Fruit fly (Drosophila melanogaster): ENCODE measurements around the gene wkd.

wkd gene

dm6 chr3R:11613252-11614036 lies 32.1 kb downstream of the wkd start (continued):
- no peak for TF ChIP-seq kay (GFP tag; optimal IDR thresholded peaks at IDR 0.05)
- peak; percentile 48 for TF ChIP-seq Camta (GFP tag; optimal IDR thresholded peaks at IDR 0.05)
- TF ChIP-seq cad (GFP tag; optimal IDR thresholded peaks at IDR 0.05), result no peak
- TF ChIP-seq bab2 (GFP tag; optimal IDR thresholded peaks at IDR 0.05), result peak; percentile 76
- peak; percentile 73 for TF ChIP-seq amos (GFP tag; IDR thresholded peaks at IDR 0.05; ENCODE audit: partially characterized antibody)
- TF ChIP-seq tll (GFP tag; optimal IDR thresholded peaks at IDR 0.05), result peak in 1 of 2 experiments; percentile 66
- peak; percentile 56 for TF ChIP-seq CG11085 (GFP tag; IDR thresholded peaks at IDR 0.05)
- TF ChIP-seq CG43689 (GFP tag; IDR thresholded peaks at IDR 0.05), result no peak
- no peak for TF ChIP-seq en (GFP tag; optimal IDR thresholded peaks at IDR 0.05)
- peak; percentile 82 for TF ChIP-seq sens (GFP tag)
- TF ChIP-seq dm (GFP tag; optimal IDR thresholded peaks at IDR 0.05), result peak; percentile 24
- TF ChIP-seq CG8290 (GFP tag; optimal IDR thresholded peaks at IDR 0.05), result peak; percentile 87
- TF ChIP-seq CG8290 (tag; optimal IDR thresholded peaks at IDR 0.05), result peak in 1 of 2 experiments; percentile 68
- TF ChIP-seq Ravus (GFP tag; IDR thresholded peaks at IDR 0.05), result no peak; the same call in 1 of the 2 replicates
- no peak for TF ChIP-seq CG12299 (tag; optimal IDR thresholded peaks at IDR 0.05)
- peak; percentile 72 for TF ChIP-seq CG4820 (GFP tag; optimal IDR thresholded peaks at IDR 0.05)
- peak; percentile 45 for TF ChIP-seq Mad (GFP tag; optimal IDR thresholded peaks at IDR 0.05)
- TF ChIP-seq CG3995 (GFP tag; optimal IDR thresholded peaks at IDR 0.05), result no peak
- peak; percentile 61 for TF ChIP-seq bbx (GFP tag; IDR thresholded peaks at IDR 0.05; ENCODE audit: partially characterized antibody)
- TF ChIP-seq Dll (GFP tag; IDR thresholded peaks at IDR 0.05; ENCODE audit: partially characterized antibody), result no peak
- no peak for TF ChIP-seq Neu2 (GFP tag; optimal IDR thresholded peaks at IDR 0.05; ENCODE audit: borderline replicate concordance)
- no peak for TF ChIP-seq CG14860 (GFP tag; IDR thresholded peaks at IDR 0.05; ENCODE audit: partially characterized antibody)
- peak; percentile 72 for TF ChIP-seq Hsf (GFP tag; optimal IDR thresholded peaks at IDR 0.05)
- peak; percentile 56 for TF ChIP-seq gem (tag; optimal IDR thresholded peaks at IDR 0.05)
- TF ChIP-seq az2 (GFP tag; optimal IDR thresholded peaks at IDR 0.05), result peak; percentile 76
- TF ChIP-seq salm (tag; optimal IDR thresholded peaks at IDR 0.05), result no peak
- peak; percentile 11; the same call in 1 of the 2 replicates for TF ChIP-seq ap (GFP tag; IDR thresholded peaks at IDR 0.05)
- peak; percentile 80 for TF ChIP-seq CG8089 (GFP tag; optimal IDR thresholded peaks at IDR 0.05)
- no peak for TF ChIP-seq ems (GFP tag; optimal IDR thresholded peaks at IDR 0.05)
- peak; percentile 82 for TF ChIP-seq Ptx1 (GFP tag; IDR thresholded peaks at IDR 0.05)
- peak; percentile 86; the same call in 2 of the 3 replicates for TF ChIP-seq CG2199 (GFP tag; IDR thresholded peaks at IDR 0.05)
- no peak for TF ChIP-seq nerfin-2 (GFP tag; IDR thresholded peaks at IDR 0.05; ENCODE audit: partially characterized antibody)
- peak; percentile 74 for TF ChIP-seq CG9876 (GFP tag; optimal IDR thresholded peaks at IDR 0.05)
- TF ChIP-seq Spps (tag; optimal IDR thresholded peaks at IDR 0.05), result peak; percentile 33
- peak; percentile 59 for TF ChIP-seq ssp (GFP tag; IDR thresholded peaks at IDR 0.05)
- TF ChIP-seq CkIIα-i1 (GFP tag; IDR thresholded peaks at IDR 0.05), result no peak
- TF ChIP-seq mam (GFP tag; optimal IDR thresholded peaks at IDR 0.05), result peak; percentile 62
- peak; percentile 5 for TF ChIP-seq ewg (GFP tag; optimal IDR thresholded peaks at IDR 0.05)
- no peak for TF ChIP-seq CG10274 (GFP tag; optimal IDR thresholded peaks at IDR 0.05)
- TF ChIP-seq CG7556 (GFP tag; optimal IDR thresholded peaks at IDR 0.05), result no peak
- peak; percentile 9 for TF ChIP-seq Elba2 (GFP tag; optimal IDR thresholded peaks at IDR 0.05)
- no peak for TF ChIP-seq ro (GFP tag; IDR thresholded peaks at IDR 0.05)
- peak; percentile 31 for TF ChIP-seq HHEX (GFP tag; optimal IDR thresholded peaks at IDR 0.05)
- TF ChIP-seq Hr78 (GFP tag; optimal IDR thresholded peaks at IDR 0.05), result peak in 1 of 2 experiments; percentile 98
- TF ChIP-seq CG17361 (GFP tag; IDR thresholded peaks at IDR 0.05), result peak; percentile 73
- no peak for TF ChIP-seq Usf (GFP tag; optimal IDR thresholded peaks at IDR 0.05)
- TF ChIP-seq pho (GFP tag; optimal IDR thresholded peaks at IDR 0.05), result peak; percentile 43
- TF ChIP-seq nau (GFP tag; optimal IDR thresholded peaks at IDR 0.05), result peak; percentile 18
- TF ChIP-seq ara (GFP tag; IDR thresholded peaks at IDR 0.05), result no peak
- TF ChIP-seq CG10431 (GFP tag; optimal IDR thresholded peaks at IDR 0.05), result no peak

Data from whole organism, embryonic.